Worm (Caenorhabditis elegans) whole organism, L1 larva: ENCODE measurements around the gene C53A5.11.

Experiments
- ama-1 ChIP-seq: fragments of 150-350 bp; optimal IDR thresholded peaks from 2 replicates; lab custom pipeline; 2014
- ceh-90 ChIP-seq: sonication (generic microtip); optimal IDR thresholded peaks from 2 replicates; lab custom pipeline; 2016; ENCODE audit warnings: missing genetic modification characterization, missing compliant biosample characterization
- elt-2 ChIP-seq: sonication (generic microtip); optimal IDR thresholded peaks from 2 replicates; lab custom pipeline; 2016; ENCODE audit warnings: missing genetic modification characterization, mild to moderate bottlenecking, inconsistent platforms, missing compliant biosample characterization, missing genetic modification reagents
- fos-1 ChIP-seq: fragments of 150-350 bp; optimal IDR thresholded peaks from 2 replicates; lab custom pipeline; 2014; ENCODE audit warnings: missing biosample characterization, missing genetic modification characterization
- lin-15B ChIP-seq: fragments of 150-350 bp; sonication (generic microtip); optimal IDR thresholded peaks from 3 replicates; lab custom pipeline; 2014; ENCODE audit warnings: missing biosample characterization, missing genetic modification characterization
- lsy-2 ChIP-seq, 2 experiments: fragments of 150-350 bp; optimal IDR thresholded peaks; 2 replicates each; lab custom pipeline; 2014; ENCODE audit warnings: missing biosample characterization in 2 of 2, missing genetic modification characterization in 2 of 2
- mep-1 ChIP-seq: fragments of 150-350 bp; optimal IDR thresholded peaks from 2 replicates; lab custom pipeline; 2014; ENCODE audit warnings: missing biosample characterization, missing genetic modification characterization
- nhr-11 ChIP-seq: fragments of 150-350 bp; optimal IDR thresholded peaks from 2 replicates; lab custom pipeline; 2014; ENCODE audit warnings: missing biosample characterization, missing genetic modification characterization
- nhr-20 ChIP-seq: sonication (generic microtip); optimal IDR thresholded peaks from 2 replicates; lab custom pipeline; 2016; ENCODE audit warnings: mild to moderate bottlenecking, missing genetic modification characterization, missing compliant biosample characterization
- pqm-1 ChIP-seq: sonication (generic microtip); optimal IDR thresholded peaks from 3 replicates; lab custom pipeline; 2017; ENCODE audit warnings: missing biosample characterization, missing genetic modification characterization
- swsn-7 ChIP-seq: sonication (generic microtip); optimal IDR thresholded peaks from 2 replicates; lab custom pipeline; 2016; ENCODE audit warnings: missing genetic modification characterization, missing compliant biosample characterization
- xbp-1 ChIP-seq: sonication (generic microtip); optimal IDR thresholded peaks from 2 replicates; lab custom pipeline; 2016; ENCODE audit warnings: missing genetic modification characterization, missing compliant biosample characterization
- zip-4 ChIP-seq: fragments of 200-800 bp; sonication (Bioruptor generic); optimal IDR thresholded peaks from 2 replicates; lab custom pipeline; 2018; ENCODE audit warnings: mild to moderate bottlenecking, missing genetic modification characterization, moderate library complexity, missing compliant biosample characterization

DNA sequence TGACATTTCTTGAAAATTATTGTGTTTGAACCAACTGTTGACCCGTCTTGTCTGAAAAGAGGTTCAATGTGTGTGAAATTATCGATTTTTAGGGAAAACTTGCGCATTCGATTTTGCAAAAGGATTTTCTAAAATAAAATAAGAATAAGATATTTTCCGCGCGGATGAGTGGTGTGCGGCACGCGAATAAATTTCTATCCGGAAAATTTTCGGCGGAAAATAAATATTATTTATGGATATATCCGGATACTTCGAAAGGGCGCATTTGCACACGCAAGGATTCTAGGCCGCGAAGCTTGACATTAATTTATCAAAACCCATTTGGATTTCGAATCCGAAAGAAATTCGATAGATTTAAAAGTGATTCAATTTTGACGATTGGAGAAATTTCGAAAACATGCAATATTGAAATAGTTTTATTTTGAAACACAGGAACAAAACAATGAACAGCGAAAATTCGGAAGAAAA lies 16.8 kb upstream of the C53A5.11 start, which contains the start of gene rike-1:
- TF ChIP-seq pqm-1 (tag; lab: Kevin White, UChicago) (no peak), lin-15B (peak; percentile 14), ama-1 (lab: Kevin White, UChicago) (no peak), nhr-11 (tag; lab: Kevin White, UChicago) (no peak), nhr-20 (no peak), ceh-90 (tag; lab: Kevin White, UChicago) (no peak), zip-4 (GFP tag; lab: Kevin White, UChicago) (no peak), mep-1 (tag; lab: Kevin White, UChicago) (no peak), fos-1 (no peak), swsn-7 (tag; lab: Kevin White, UChicago) (no peak), lsy-2 (tag; optimal IDR thresholded peaks at IDR 0.05; lab: Kevin White, UChicago) (peak in 1 of 2 experiments; percentile 56), elt-2 (tag; lab: Kevin White, UChicago) (no peak), xbp-1 (no peak)
